Worm (Caenorhabditis elegans) whole organism, late embryonic: ENCODE results near the gene mcu-1.
A peak's percentile ranks its signal among the peaks of the same experiment; 100 is the strongest.

Source experiments
- ahr-1 ChIP-seq: sonication (generic microtip); optimal IDR thresholded peaks from 2 replicates; lab custom pipeline; 2016; ENCODE audit warnings: missing genetic modification characterization, missing compliant biosample characterization
- ceh-48 ChIP-seq: sonication (generic microtip); optimal IDR thresholded peaks from 2 replicates; lab custom pipeline; 2016; ENCODE audit warnings: missing genetic modification characterization, inconsistent platforms, missing compliant biosample characterization
- elt-2 ChIP-seq: sonication (generic microtip); optimal IDR thresholded peaks from 2 replicates; lab custom pipeline; 2016; ENCODE audit warnings: missing genetic modification reagents, missing genetic modification characterization, missing compliant biosample characterization
- pha-4 ChIP-seq: fragments of 150-350 bp; optimal IDR thresholded peaks from 2 replicates; lab custom pipeline; 2018; ENCODE audit warnings: missing biosample characterization, missing genetic modification reagents, missing genetic modification characterization

ce11 chrIV:5952966-5953365, 13.9 kb upstream of the mcu-1 start:
- TF ChIP-seq elt-2 (tag; lab: Kevin White, UChicago): no peak
- TF ChIP-seq ahr-1 (tag; lab: Kevin White, UChicago): no peak
- TF ChIP-seq pha-4 (tag; lab: Kevin White, UChicago): no peak
- peak; percentile 93 for TF ChIP-seq ceh-48
